Worm (Caenorhabditis elegans) whole organism, L4 larva: ENCODE data around the gene T08B6.4.

ENCODE experiments used
- Y48G9A.11 ChIP-seq: fragments of 200-800 bp; sonication (Bioruptor generic); IDR thresholded peaks from 2 replicates; pipeline ENCODE4 v1.3.6; 2022; ENCODE audit warnings: missing genetic modification reagents, missing genetic modification characterization, missing compliant biosample characterization
- Y5F2A.4 ChIP-seq: fragments of 200-800 bp; sonication (Bioruptor generic); optimal IDR thresholded peaks from 2 replicates; lab custom pipeline; 2018; ENCODE audit warnings: mild to moderate bottlenecking, missing genetic modification characterization, missing compliant biosample characterization
- Y75B8A.6 ChIP-seq: fragments of 200-800 bp; sonication (Bioruptor generic); IDR thresholded peaks from 2 replicates; pipeline ENCODE4 v1.3.6; 2022; ENCODE audit warnings: missing genetic modification reagents, missing genetic modification characterization, missing compliant biosample characterization
- ZK337.2 ChIP-seq: fragments of 200-800 bp; sonication (Bioruptor generic); IDR thresholded peaks from 2 replicates; pipeline ENCODE4 v1.3.6; 2022; ENCODE audit warnings: missing genetic modification reagents, missing genetic modification characterization, missing compliant biosample characterization
- aha-1 ChIP-seq: fragments of 150-350 bp; peaks from one replicate; lab custom pipeline; 2014; ENCODE audit warnings: missing biosample characterization, missing genetic modification characterization
- aly-2 ChIP-seq: sonication (generic microtip); optimal IDR thresholded peaks from 2 replicates; lab custom pipeline; 2018; ENCODE audit warnings: missing biosample characterization, missing genetic modification characterization
- attf-4 ChIP-seq: sonication (generic microtip); optimal IDR thresholded peaks from 3 replicates; lab custom pipeline; 2017; ENCODE audit warnings: missing biosample characterization, missing genetic modification characterization
- ceh-32 ChIP-seq: sonication (generic microtip); optimal IDR thresholded peaks from 2 replicates; lab custom pipeline; 2016; ENCODE audit warnings: mild to moderate bottlenecking, missing genetic modification characterization, missing compliant biosample characterization; ENCODE audit not compliant: poor library complexity
- ceh-44 ChIP-seq: fragments of 200-800 bp; sonication (Bioruptor generic); IDR thresholded peaks from 2 replicates; pipeline ENCODE4 v1.3.6; 2022; ENCODE audit warnings: missing genetic modification reagents, missing genetic modification characterization, missing compliant biosample characterization
- ceh-62 ChIP-seq: sonication (generic microtip); optimal IDR thresholded peaks from 2 replicates; lab custom pipeline; 2017; ENCODE audit warnings: missing biosample characterization, missing genetic modification characterization
- egl-27 ChIP-seq: sonication (generic microtip); optimal IDR thresholded peaks from 3 replicates; lab custom pipeline; 2017; ENCODE audit warnings: missing biosample characterization, missing genetic modification reagents, missing genetic modification characterization
- egl-43 ChIP-seq: fragments of 200-800 bp; sonication (Bioruptor generic); IDR thresholded peaks from 2 replicates; pipeline ENCODE4 v1.3.6; 2022; ENCODE audit warnings: missing genetic modification reagents, missing genetic modification characterization, missing compliant biosample characterization
- fkh-10 ChIP-seq: fragments of 150-350 bp; optimal IDR thresholded peaks from 2 replicates; lab custom pipeline; 2014; ENCODE audit warnings: missing biosample characterization, missing genetic modification reagents, missing genetic modification characterization
- gei-8 ChIP-seq: fragments of 200-800 bp; sonication (Bioruptor generic); optimal IDR thresholded peaks from 2 replicates; lab custom pipeline; 2018; ENCODE audit warnings: mild to moderate bottlenecking, missing genetic modification characterization, missing compliant biosample characterization
- lin-13 ChIP-seq: fragments of 150-350 bp; optimal IDR thresholded peaks from 2 replicates; lab custom pipeline; 2014; ENCODE audit warnings: missing biosample characterization, missing genetic modification reagents, missing genetic modification characterization
- lin-15B ChIP-seq: fragments of 150-350 bp; sonication (generic microtip); optimal IDR thresholded peaks from 3 replicates; lab custom pipeline; 2014; ENCODE audit warnings: missing biosample characterization, missing genetic modification characterization
- lin-38 ChIP-seq: fragments of 200-800 bp; sonication (Bioruptor generic); IDR thresholded peaks from 2 replicates; pipeline ENCODE4 v1.3.6; 2022; ENCODE audit warnings: missing genetic modification reagents, missing genetic modification characterization, missing compliant biosample characterization
- lir-3 ChIP-seq: sonication (generic microtip); optimal IDR thresholded peaks from 2 replicates; lab custom pipeline; 2016; ENCODE audit warnings: mild to moderate bottlenecking, missing genetic modification characterization, missing compliant biosample characterization
- lsy-2 ChIP-seq, 2 experiments: fragments of 150-350 bp in 1 of 2; sonication (generic microtip) in 1 of 2; optimal IDR thresholded peaks; 2 replicates each; lab custom pipeline; 2014 to 2017; ENCODE audit warnings: missing biosample characterization in 2 of 2, missing genetic modification characterization in 2 of 2
- mdt-29 ChIP-seq: fragments of 200-800 bp; sonication (Bioruptor generic); IDR thresholded peaks from 2 replicates; pipeline ENCODE4 v1.3.6; 2022; ENCODE audit warnings: missing genetic modification reagents, missing genetic modification characterization, missing compliant biosample characterization
- mes-2 ChIP-seq: sonication (generic microtip); optimal IDR thresholded peaks from 2 replicates; lab custom pipeline; 2016; ENCODE audit warnings: missing genotype, mild to moderate bottlenecking, missing genetic modification characterization, missing compliant biosample characterization; ENCODE audit not compliant: poor library complexity, severe bottlenecking
- mxl-2 ChIP-seq: fragments of 200-800 bp; sonication (Bioruptor generic); conservative IDR thresholded peaks from 2 replicates; pipeline ENCODE4 v1.3.6; 2022; ENCODE audit warnings: missing genetic modification reagents, missing genetic modification characterization, missing compliant biosample characterization
- mxl-3 ChIP-seq: fragments of 200-800 bp; sonication (Bioruptor generic); optimal IDR thresholded peaks from 2 replicates; lab custom pipeline; 2018; ENCODE audit warnings: mild to moderate bottlenecking, missing genetic modification characterization, missing compliant biosample characterization
- nhr-10 ChIP-seq: fragments of 150-350 bp; optimal IDR thresholded peaks from 2 replicates; lab custom pipeline; 2014; ENCODE audit warnings: missing biosample characterization, missing genetic modification characterization
- nhr-102 ChIP-seq: sonication (generic microtip); optimal IDR thresholded peaks from 2 replicates; lab custom pipeline; 2016; ENCODE audit warnings: mild to moderate bottlenecking, missing genetic modification characterization, moderate library complexity, missing compliant biosample characterization
- nhr-11 ChIP-seq: fragments of 150-350 bp; optimal IDR thresholded peaks from 2 replicates; lab custom pipeline; 2014; ENCODE audit warnings: missing biosample characterization, missing genetic modification characterization
- nhr-111 ChIP-seq: fragments of 200-800 bp; sonication (Bioruptor generic); optimal IDR thresholded peaks from 2 replicates; lab custom pipeline; 2018; ENCODE audit warnings: mild to moderate bottlenecking, missing genetic modification characterization, missing compliant biosample characterization
- nhr-25 ChIP-seq: sonication (generic microtip); optimal IDR thresholded peaks from 2 replicates; lab custom pipeline; 2017; ENCODE audit warnings: missing genetic modification characterization, mild to moderate bottlenecking, missing compliant biosample characterization, antibody characterized with exemption, moderate library complexity, borderline replicate concordance; ENCODE audit not compliant: insufficient read depth
- php-3 ChIP-seq: fragments of 200-800 bp; sonication (Bioruptor generic); IDR thresholded peaks from 2 replicates; pipeline ENCODE4 v1.3.6; 2022; ENCODE audit warnings: missing genetic modification reagents, missing genetic modification characterization, missing compliant biosample characterization
- set-16 ChIP-seq: fragments of 200-800 bp; sonication (Bioruptor generic); IDR thresholded peaks from 2 replicates; pipeline ENCODE4 v1.3.6; 2022; ENCODE audit warnings: missing genetic modification reagents, missing genetic modification characterization, missing compliant biosample characterization
- skn-1 ChIP-seq: fragments of 150-350 bp; optimal IDR thresholded peaks from 2 replicates; lab custom pipeline; 2014; ENCODE audit warnings: missing biosample characterization, missing genetic modification characterization
- snpc-1.2 ChIP-seq: fragments of 200-800 bp; sonication (Bioruptor generic); IDR thresholded peaks from 2 replicates; pipeline ENCODE4 v1.3.6; 2022; ENCODE audit warnings: missing genetic modification reagents, missing genetic modification characterization, missing compliant biosample characterization
- spr-3 ChIP-seq: fragments of 200-800 bp; sonication (Bioruptor generic); optimal IDR thresholded peaks from 2 replicates; lab custom pipeline; 2018; ENCODE audit warnings: mild to moderate bottlenecking, missing genetic modification characterization, missing compliant biosample characterization
- unc-62 ChIP-seq, 3 experiments: fragments of 150-350 bp in 1 of 3; sonication (generic microtip); optimal IDR thresholded peaks in 2 of 3; peaks in 1 of 3; 1 replicate in 1 of 3; 2 replicates in 2 of 3; lab custom pipeline; 2014 to 2017; ENCODE audit warnings: missing biosample characterization in 3 of 3, missing genetic modification characterization in 3 of 3, missing genetic modification reagents in 3 of 3, missing genotype in 1 of 3
- zfp-2 ChIP-seq: sonication (generic microtip); optimal IDR thresholded peaks from 2 replicates; lab custom pipeline; 2016; ENCODE audit warnings: mild to moderate bottlenecking, missing genetic modification characterization, missing compliant biosample characterization
- zfp-3 ChIP-seq: fragments of 200-800 bp; sonication (Bioruptor generic); conservative IDR thresholded peaks from 2 replicates; pipeline ENCODE4 v1.3.6; 2022; ENCODE audit warnings: missing genetic modification reagents, missing genetic modification characterization, missing compliant biosample characterization
- zip-11 ChIP-seq: fragments of 200-800 bp; sonication (Bioruptor generic); IDR thresholded peaks from 2 replicates; pipeline ENCODE4 v1.3.6; 2022; ENCODE audit warnings: missing genetic modification characterization, missing compliant biosample characterization

Gene T08B6.4

DNA sequence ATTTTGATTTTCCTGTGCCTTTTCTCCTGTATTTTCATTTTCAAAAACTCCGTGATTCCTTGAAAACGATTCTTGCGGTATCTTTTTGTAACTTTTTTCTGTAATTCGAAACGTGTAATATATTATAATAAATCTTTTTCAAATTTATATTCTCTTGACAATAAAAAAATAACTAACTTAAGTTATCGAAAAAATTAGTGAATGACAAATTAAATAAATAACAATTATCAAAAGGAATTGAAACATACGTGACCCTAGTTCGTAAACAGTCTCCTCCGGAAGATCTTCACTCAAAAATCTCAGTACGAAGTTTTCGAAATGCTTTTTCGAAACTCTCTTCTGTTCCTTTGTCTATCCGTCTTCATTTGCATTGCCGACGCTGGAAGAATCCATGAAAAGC lies 15.0 kb upstream of the T08B6.4 start, which contains the start of gene T08B6.9:
Gene T08B6.9 (plus strand): TSS at position 301 of the 400 bp plus-strand sequence.
- TF ChIP-seq ceh-44 (GFP tag; lab: Robert Waterston, UW) = no peak
- no peak for TF ChIP-seq set-16 (GFP tag; lab: Robert Waterston, UW)
- TF ChIP-seq mxl-2 (GFP tag; lab: Robert Waterston, UW) = no peak
- TF ChIP-seq skn-1 (tag; lab: Kevin White, UChicago) = no peak
- no peak for TF ChIP-seq nhr-11
- no peak for TF ChIP-seq lsy-2 (tag; optimal IDR thresholded peaks at IDR 0.05; lab: Kevin White, UChicago)
- no peak for TF ChIP-seq lin-13
- TF ChIP-seq mdt-29 (GFP tag; lab: Robert Waterston, UW) = no peak
- no peak for TF ChIP-seq lin-15B (tag; lab: Kevin White, UChicago)
- TF ChIP-seq php-3 (GFP tag; lab: Robert Waterston, UW) = no peak
- TF ChIP-seq mes-2 (tag; lab: Kevin White, UChicago) = no peak

DNA sequence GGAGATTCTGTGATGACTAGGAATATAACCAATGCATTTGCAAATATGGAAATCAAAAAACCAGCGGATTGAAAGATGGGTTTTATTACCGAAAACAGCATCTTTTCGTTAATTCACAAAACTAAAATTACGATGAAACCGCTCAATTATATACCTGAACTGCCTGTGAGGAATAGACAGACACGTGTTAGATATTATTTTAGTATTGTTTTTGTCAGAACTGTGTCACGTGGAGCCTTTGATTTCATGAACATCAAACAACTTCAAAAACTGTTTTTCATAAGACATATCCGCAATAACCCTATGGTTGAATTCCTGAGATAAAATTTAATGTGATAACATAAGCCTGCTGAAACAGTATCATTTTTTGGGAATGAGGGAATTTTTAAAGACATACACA lies 1.5 kb upstream of the T08B6.4 start, which contains the start of gene str-161:
Gene str-161 (minus strand): TSS at position 101 of the 400 bp plus-strand sequence.
- TF ChIP-seq ceh-32 = no peak
- TF ChIP-seq unc-62 (GFP tag; optimal IDR thresholded peaks at IDR 0.05 in 1 of 2; lab: Kevin White, UChicago) = no peak
- TF ChIP-seq unc-62 (tag; optimal IDR thresholded peaks at IDR 0.05; lab: Kevin White, UChicago) = no peak
- TF ChIP-seq nhr-102 (tag; lab: Kevin White, UChicago) = no peak
- TF ChIP-seq aly-2 = no peak
- no peak for TF ChIP-seq egl-27 (tag; lab: Kevin White, UChicago)
- TF ChIP-seq zfp-2 (tag; lab: Kevin White, UChicago) = no peak
- TF ChIP-seq aha-1 (tag; lab: Kevin White, UChicago) = peak; percentile 52
- no peak for TF ChIP-seq Y48G9A.11 (GFP tag; lab: Robert Waterston, UW)

DNA sequence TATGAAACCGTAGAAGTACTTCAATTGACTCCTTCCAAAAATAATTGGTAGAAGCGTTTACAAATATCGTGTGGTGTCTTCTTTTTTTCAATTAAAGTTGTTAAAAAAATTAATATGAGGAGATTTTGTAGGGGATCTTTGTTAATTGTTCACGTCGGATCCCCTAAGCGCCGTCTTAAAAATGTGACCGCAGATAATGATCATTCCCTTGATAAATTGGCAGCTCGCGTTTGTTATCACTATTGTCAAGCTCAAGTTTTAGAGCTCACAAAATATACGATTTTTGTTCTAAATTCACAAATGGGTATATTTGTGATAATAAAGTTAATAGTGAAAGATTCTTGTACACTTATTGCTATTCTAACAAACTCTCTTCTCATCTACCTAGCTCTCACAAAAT lies 3.5 kb downstream of the T08B6.4 start, which contains the start of gene str-159:
Gene str-159 (plus strand): TSS at position 301 of the 400 bp plus-strand sequence.
- no peak for TF ChIP-seq aly-2
- no peak for TF ChIP-seq mxl-3 (GFP tag; lab: Kevin White, UChicago)
- no peak for TF ChIP-seq mes-2 (tag; lab: Kevin White, UChicago)
- no peak for TF ChIP-seq mxl-2 (GFP tag; lab: Robert Waterston, UW)
- no peak for TF ChIP-seq Y48G9A.11 (GFP tag; lab: Robert Waterston, UW)
- TF ChIP-seq zip-11 = no peak
- TF ChIP-seq attf-4 (tag; lab: Kevin White, UChicago) = no peak
- no peak for TF ChIP-seq Y5F2A.4 (GFP tag; lab: Kevin White, UChicago)
- no peak for TF ChIP-seq egl-43
- no peak for TF ChIP-seq unc-62 (GFP tag; optimal IDR thresholded peaks at IDR 0.05 in 1 of 2; lab: Kevin White, UChicago)
- TF ChIP-seq unc-62 (tag; optimal IDR thresholded peaks at IDR 0.05; lab: Kevin White, UChicago) = no peak
- TF ChIP-seq snpc-1.2 (GFP tag; lab: Robert Waterston, UW) = no peak
- TF ChIP-seq spr-3 (GFP tag; lab: Kevin White, UChicago) = no peak
- no peak for TF ChIP-seq nhr-111
- TF ChIP-seq nhr-25 (tag; lab: Kevin White, UChicago) = no peak
- TF ChIP-seq Y75B8A.6 = no peak

DNA sequence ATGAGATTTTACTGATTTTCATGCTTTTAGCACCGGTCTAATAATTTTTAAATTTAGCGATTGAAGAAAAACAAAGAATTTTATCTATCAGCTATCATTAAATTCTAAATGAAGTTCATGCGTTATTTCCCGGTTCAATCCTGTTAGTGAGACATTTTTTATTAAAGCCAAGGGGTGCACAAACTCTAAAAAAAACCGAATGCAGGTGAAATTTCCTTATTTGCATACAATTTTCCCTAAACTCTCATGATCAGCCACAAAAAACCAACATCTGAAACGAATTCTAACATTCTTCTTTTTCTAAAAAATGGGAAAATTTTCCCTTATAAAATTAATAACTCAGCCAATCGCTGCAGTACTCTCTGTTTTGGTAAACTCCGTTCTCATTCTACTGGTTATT lies 7.6 kb downstream of the T08B6.4 start, which contains the start of gene str-156:
Gene str-156 (plus strand): TSS at position 301 of the 400 bp plus-strand sequence.
- TF ChIP-seq fkh-10 (GFP tag; lab: Kevin White, UChicago) (no peak), nhr-10 (no peak), zfp-3 (GFP tag; lab: Robert Waterston, UW) (no peak), ZK337.2 (GFP tag; lab: Robert Waterston, UW) (no peak), ceh-62 (tag; lab: Kevin White, UChicago) (no peak), gei-8 (GFP tag; lab: Kevin White, UChicago) (no peak), lir-3 (tag; lab: Kevin White, UChicago) (no peak), lin-38 (GFP tag; lab: Robert Waterston, UW) (no peak)
